Worm (Caenorhabditis elegans): ENCODE data around the gene clp-6.

DNA sequence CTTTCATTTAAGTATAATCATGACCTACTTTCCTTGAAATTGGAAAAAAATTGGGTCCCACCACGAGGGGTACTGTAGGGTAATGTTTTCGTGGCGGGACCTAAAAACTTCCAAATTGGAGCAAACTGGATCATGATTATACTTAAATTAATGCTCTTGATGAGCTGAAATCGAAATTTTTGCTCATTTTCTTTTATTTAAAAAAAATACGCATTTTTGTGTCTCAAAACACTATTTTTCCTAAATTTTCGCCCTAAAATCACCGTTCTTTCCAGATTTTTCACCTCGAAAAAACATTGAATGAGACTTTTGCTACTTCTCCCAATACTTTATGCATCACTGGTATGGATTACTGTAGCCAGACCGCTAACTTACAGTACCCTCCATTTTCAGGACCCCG, 28.6 kb downstream of the clp-6 start, which contains the start of gene spp-31:
- no peak for TF ChIP-seq unc-86 (tag; optimal IDR thresholded peaks at IDR 0.05)
- TF ChIP-seq ceh-22 (tag; optimal IDR thresholded peaks at IDR 0.05), result no peak
- TF ChIP-seq hlh-8 (tag; optimal IDR thresholded peaks at IDR 0.05), result no peak
- no peak for TF ChIP-seq pha-4 (tag; optimal IDR thresholded peaks at IDR 0.05)
- no peak for TF ChIP-seq sox-4 (tag; optimal IDR thresholded peaks at IDR 0.05)
- TF ChIP-seq ceh-18 (tag; optimal IDR thresholded peaks at IDR 0.05), result no peak
- TF ChIP-seq K09A11.1 (tag; optimal IDR thresholded peaks at IDR 0.05; ENCODE audit: insufficient read depth), result no peak
- no peak for TF ChIP-seq pag-3 (tag; optimal IDR thresholded peaks at IDR 0.05; ENCODE audit: borderline replicate concordance)
- no peak for TF ChIP-seq che-1 (tag; optimal IDR thresholded peaks at IDR 0.05)
